Fruit fly (Drosophila melanogaster) whole organism, embryonic: ENCODE results near the gene gammaTub37C.

Experiments
- Bgb ChIP-seq: fragments of 200-800 bp; sonication (Bioruptor generic); IDR thresholded peaks from 2 replicates; pipeline ENCODE4 v1.3.6; 2022; ENCODE audit warnings: missing biosample characterization, missing genetic modification characterization; ENCODE audit not compliant: partially characterized antibody
- BtbVII ChIP-seq: fragments of 200-800 bp; sonication (Bioruptor generic); optimal IDR thresholded peaks from 3 replicates; lab custom pipeline; 2017; ENCODE audit warnings: missing biosample characterization, mild to moderate bottlenecking, missing genetic modification characterization
- CG10267 ChIP-seq: fragments of 200-800 bp; sonication (Bioruptor generic); optimal IDR thresholded peaks from 2 replicates; lab custom pipeline; 2018; ENCODE audit warnings: missing biosample characterization, mild to moderate bottlenecking, missing genetic modification characterization, moderate library complexity
- CG11093 ChIP-seq: fragments of 200-800 bp; sonication (Bioruptor generic); IDR thresholded peaks from 3 replicates; pipeline ENCODE4 v1.3.6; 2022; ENCODE audit warnings: missing biosample characterization, missing genetic modification characterization
- CG12391 ChIP-seq: fragments of 200-800 bp; sonication (Bioruptor generic); optimal IDR thresholded peaks from 3 replicates; lab custom pipeline; 2018; ENCODE audit warnings: missing biosample characterization, mild to moderate bottlenecking, missing genetic modification characterization, moderate library complexity
- CG15269 ChIP-seq: fragments of 200-800 bp; sonication (Bioruptor generic); optimal IDR thresholded peaks from 2 replicates; lab custom pipeline; 2018; ENCODE audit warnings: missing biosample characterization, mild to moderate bottlenecking, missing genetic modification characterization, moderate library complexity
- CG1647 ChIP-seq: fragments of 200-800 bp; sonication (Bioruptor generic); optimal IDR thresholded peaks from 3 replicates; lab custom pipeline; 2016; ENCODE audit warnings: missing biosample characterization, missing genetic modification characterization
- CG17361 ChIP-seq: fragments of 200-800 bp; sonication (Bioruptor generic); IDR thresholded peaks from 3 replicates; pipeline ENCODE4 v1.3.6; 2022; ENCODE audit warnings: missing biosample characterization, missing genetic modification characterization
- CG18262 ChIP-seq: fragments of 200-800 bp; optimal IDR thresholded peaks from 3 replicates; lab custom pipeline; 2019; ENCODE audit warnings: missing biosample characterization, mild to moderate bottlenecking, missing genetic modification characterization, moderate library complexity
- CG2712 ChIP-seq: fragments of 200-800 bp; optimal IDR thresholded peaks from 3 replicates; lab custom pipeline; 2019; ENCODE audit warnings: missing biosample characterization, mild to moderate bottlenecking, missing genetic modification characterization, moderate library complexity
- CG31441 ChIP-seq: fragments of 200-800 bp; sonication (Bioruptor generic); IDR thresholded peaks from 2 replicates; pipeline ENCODE4 v1.3.6; 2022; ENCODE audit warnings: missing biosample characterization, missing genetic modification characterization
- CG32772 ChIP-seq: fragments of 200-800 bp; sonication (Bioruptor generic); IDR thresholded peaks from 2 replicates; pipeline ENCODE4 v1.3.6; 2022; ENCODE audit warnings: missing biosample characterization, missing genetic modification characterization
- CG3281 ChIP-seq: fragments of 200-800 bp; sonication (Bioruptor generic); optimal IDR thresholded peaks from 3 replicates; lab custom pipeline; 2017; ENCODE audit warnings: missing biosample characterization, mild to moderate bottlenecking, missing genetic modification characterization
- CG7556 ChIP-seq: fragments of 200-800 bp; sonication (Bioruptor generic); optimal IDR thresholded peaks from 2 replicates; lab custom pipeline; 2017; ENCODE audit warnings: missing biosample characterization, mild to moderate bottlenecking, missing genetic modification characterization
- CG7839 ChIP-seq: fragments of 200-800 bp; sonication (Bioruptor generic); optimal IDR thresholded peaks from 3 replicates; lab custom pipeline; 2018; ENCODE audit warnings: missing biosample characterization, mild to moderate bottlenecking, missing genetic modification characterization, moderate library complexity
- CG8388 ChIP-seq: fragments of 200-800 bp; sonication (Bioruptor generic); optimal IDR thresholded peaks from 2 replicates; lab custom pipeline; 2019; ENCODE audit warnings: missing biosample characterization, mild to moderate bottlenecking, missing genetic modification characterization, moderate library complexity
- Fer1 ChIP-seq: fragments of 200-800 bp; sonication (Bioruptor generic); optimal IDR thresholded peaks from 2 replicates; lab custom pipeline; 2017; ENCODE audit warnings: missing biosample characterization, mild to moderate bottlenecking, missing genetic modification characterization
- Hr51 ChIP-seq, 2 experiments: fragments of 200-800 bp; sonication (Bioruptor generic); optimal IDR thresholded peaks; 2 replicates in 1 of 2; 3 replicates in 1 of 2; lab custom pipeline; 2016 to 2018; ENCODE audit warnings: missing biosample characterization in 2 of 2, missing genetic modification characterization in 2 of 2, mild to moderate bottlenecking in 1 of 2, moderate library complexity in 1 of 2
- Kr ChIP-seq: fragments of 200-800 bp; sonication (Bioruptor generic); optimal IDR thresholded peaks from 2 replicates; lab custom pipeline; 2017; ENCODE audit warnings: missing biosample characterization, mild to moderate bottlenecking, missing genetic modification characterization
- PHDP ChIP-seq: fragments of 200-800 bp; sonication (Bioruptor generic); optimal IDR thresholded peaks from 3 replicates; lab custom pipeline; 2018; ENCODE audit warnings: missing biosample characterization, mild to moderate bottlenecking, missing genetic modification characterization, moderate library complexity
- Tbp ChIP-seq: fragments of >200 bp; optimal IDR thresholded peaks from 2 replicates; lab custom pipeline; 2018; ENCODE audit warnings: missing biosample characterization, missing genetic modification characterization
- Xbp1 ChIP-seq: fragments of 200-800 bp; sonication (Bioruptor generic); optimal IDR thresholded peaks from 3 replicates; lab custom pipeline; 2016; ENCODE audit warnings: missing biosample characterization, mild to moderate bottlenecking, missing genetic modification characterization
- Xrp1 ChIP-seq: fragments of 200-800 bp; sonication (Bioruptor generic); IDR thresholded peaks from 2 replicates; pipeline ENCODE4 v1.3.6; 2022; ENCODE audit warnings: missing biosample characterization, missing genetic modification characterization
- abd-A ChIP-seq: fragments of 200-800 bp; sonication (Bioruptor generic); optimal IDR thresholded peaks from 3 replicates; lab custom pipeline; 2019; ENCODE audit warnings: missing biosample characterization, mild to moderate bottlenecking, missing genetic modification characterization, moderate library complexity
- bab2 ChIP-seq: fragments of 200-800 bp; sonication (Bioruptor generic); optimal IDR thresholded peaks from 2 replicates; lab custom pipeline; 2016; ENCODE audit warnings: missing biosample characterization, missing genetic modification characterization
- bbx ChIP-seq: fragments of 200-800 bp; sonication (Bioruptor generic); IDR thresholded peaks from 2 replicates; pipeline ENCODE4 v1.3.6; 2022; ENCODE audit warnings: missing biosample characterization, missing genetic modification characterization; ENCODE audit not compliant: partially characterized antibody
- cad ChIP-seq: fragments of >200 bp; optimal IDR thresholded peaks from 2 replicates; lab custom pipeline; 2017; ENCODE audit warnings: missing biosample characterization, missing genetic modification characterization
- cg ChIP-seq: fragments of 200-800 bp; sonication (Bioruptor generic); optimal IDR thresholded peaks from 3 replicates; lab custom pipeline; 2019; ENCODE audit warnings: missing biosample characterization, mild to moderate bottlenecking, missing genetic modification characterization, moderate library complexity
- dati ChIP-seq: fragments of 200-800 bp; sonication (Bioruptor generic); IDR thresholded peaks from 2 replicates; pipeline ENCODE4 v1.3.6; 2022; ENCODE audit warnings: missing biosample characterization, missing genetic modification characterization
- dpn ChIP-seq, 2 experiments: fragments of 200-800 bp; sonication (Bioruptor generic); optimal IDR thresholded peaks; 3 replicates each; lab custom pipeline; 2016; ENCODE audit warnings: missing biosample characterization in 2 of 2, missing genetic modification characterization in 2 of 2
- grau ChIP-seq: fragments of 200-800 bp; optimal IDR thresholded peaks from 3 replicates; lab custom pipeline; 2019; ENCODE audit warnings: missing biosample characterization, mild to moderate bottlenecking, missing genetic modification characterization, moderate library complexity
- her ChIP-seq: fragments of 200-800 bp; sonication (Bioruptor generic); optimal IDR thresholded peaks from 2 replicates; lab custom pipeline; 2016; ENCODE audit warnings: missing biosample characterization, missing genetic modification characterization
- ken ChIP-seq: fragments of 200-800 bp; sonication (Bioruptor generic); IDR thresholded peaks from 3 replicates; pipeline ENCODE4 v1.3.6; 2022; ENCODE audit warnings: missing biosample characterization, missing genetic modification characterization
- lov ChIP-seq, 2 experiments: fragments of 200-800 bp in 1 of 2; fragments of >200 bp in 1 of 2; sonication (Bioruptor generic) in 1 of 2; IDR thresholded peaks in 1 of 2; optimal IDR thresholded peaks in 1 of 2; 2 replicates in 1 of 2; 3 replicates in 1 of 2; pipeline versions ENCODE4 v1.3.6 to Lab custom; 2017 to 2022; ENCODE audit warnings: missing biosample characterization in 1 of 2, missing genetic modification characterization in 1 of 2
- nau ChIP-seq: fragments of 200-800 bp; sonication (Bioruptor generic); optimal IDR thresholded peaks from 3 replicates; lab custom pipeline; 2017; ENCODE audit warnings: missing biosample characterization, mild to moderate bottlenecking, missing genetic modification characterization, missing genetic modification reagents
- nerfin-1 ChIP-seq: fragments of 200-800 bp; sonication (Bioruptor generic); optimal IDR thresholded peaks from 3 replicates; lab custom pipeline; 2019; ENCODE audit warnings: missing biosample characterization, mild to moderate bottlenecking, missing genetic modification characterization, moderate library complexity
- odd ChIP-seq: fragments of 200-800 bp; sonication (Bioruptor generic); optimal IDR thresholded peaks from 2 replicates; lab custom pipeline; 2017; ENCODE audit warnings: missing biosample characterization, mild to moderate bottlenecking, missing genetic modification characterization
- onecut ChIP-seq: fragments of 200-800 bp; sonication (Bioruptor generic); IDR thresholded peaks from 2 replicates; pipeline ENCODE4 v1.3.6; 2022; ENCODE audit warnings: missing biosample characterization, missing genetic modification characterization
- pfk ChIP-seq: fragments of 200-800 bp; sonication (Bioruptor generic); optimal IDR thresholded peaks from 2 replicates; lab custom pipeline; 2018; ENCODE audit warnings: missing biosample characterization, mild to moderate bottlenecking, missing genetic modification characterization, moderate library complexity
- pros ChIP-seq: fragments of 200-800 bp; sonication (Bioruptor generic); optimal IDR thresholded peaks from 3 replicates; lab custom pipeline; 2019; ENCODE audit warnings: missing biosample characterization, mild to moderate bottlenecking, missing genetic modification characterization, moderate library complexity
- sc ChIP-seq, 3 experiments: fragments of >200 bp in 2 of 3; fragments of 200-800 bp in 1 of 3; sonication (Bioruptor generic) in 1 of 3; optimal IDR thresholded peaks; 2 replicates in 2 of 3; 3 replicates in 1 of 3; lab custom pipeline; 2017; ENCODE audit warnings: mild to moderate bottlenecking in 1 of 3, missing biosample characterization in 1 of 3, missing genetic modification characterization in 1 of 3, missing genetic modification reagents in 1 of 3
- schlank ChIP-seq: fragments of 200-800 bp; sonication (Bioruptor generic); optimal IDR thresholded peaks from 2 replicates; lab custom pipeline; 2018; ENCODE audit warnings: missing biosample characterization, mild to moderate bottlenecking, missing genetic modification characterization
- sob ChIP-seq: fragments of 200-800 bp; sonication (Bioruptor generic); IDR thresholded peaks from 2 replicates; pipeline ENCODE4 v1.3.6; 2022; ENCODE audit warnings: missing biosample characterization, missing genetic modification characterization
- unpg ChIP-seq: fragments of 200-800 bp; sonication (Bioruptor generic); optimal IDR thresholded peaks from 3 replicates; lab custom pipeline; 2018; ENCODE audit warnings: missing biosample characterization, mild to moderate bottlenecking, missing genetic modification characterization, moderate library complexity
- vvl ChIP-seq: fragments of 200-800 bp; sonication (Bioruptor generic); IDR thresholded peaks from 2 replicates; pipeline ENCODE4 v1.3.6; 2022; ENCODE audit warnings: missing biosample characterization, missing genetic modification characterization
- wor ChIP-seq: fragments of 200-800 bp; sonication (Bioruptor generic); IDR thresholded peaks from 2 replicates; pipeline ENCODE4 v1.3.6; 2022; ENCODE audit warnings: missing biosample characterization, missing genetic modification characterization

Gene gammaTub37C

DNA sequence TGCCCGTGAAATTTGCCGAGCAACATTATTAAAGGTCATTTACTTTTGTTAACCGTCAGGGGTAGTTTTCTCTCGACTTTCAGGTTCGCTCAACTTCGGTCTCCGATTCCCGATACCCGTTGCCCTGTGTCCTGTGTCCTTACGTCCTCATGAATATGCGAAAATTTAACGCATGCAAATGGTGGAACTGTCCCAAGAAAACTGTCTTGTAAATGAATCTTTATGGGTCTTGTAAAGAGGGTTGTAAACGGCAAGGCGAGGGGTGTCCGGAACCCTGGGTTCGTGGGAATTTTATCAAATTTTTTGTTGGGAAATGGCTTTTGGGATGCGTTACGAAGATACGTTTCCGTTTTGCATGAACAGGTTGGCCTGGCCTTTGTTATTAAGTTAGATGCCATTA lies 45.8 kb downstream of the gammaTub37C start (continued):
- TF ChIP-seq cg (GFP tag; lab: Kevin White, UChicago) (no peak), vvl (GFP tag; lab: Robert Waterston, UW) (peak; percentile 69), Kr (GFP tag; lab: Kevin White, UChicago) (no peak), bab2 (GFP tag; lab: Kevin White, UChicago) (no peak), nerfin-1 (tag; lab: Kevin White, UChicago) (peak; percentile 14), ken (no peak), Tbp (GFP tag; lab: Kevin White, UChicago) (no peak), CG1647 (no peak), abd-A (tag; lab: Kevin White, UChicago) (peak; percentile 50), Xbp1 (GFP tag; lab: Kevin White, UChicago) (no peak), schlank (tag; lab: Kevin White, UChicago) (no peak), sc (optimal IDR thresholded peaks at IDR 0.05; lab: Kevin White, UChicago) (no peak), sc (GFP tag; optimal IDR thresholded peaks at IDR 0.05; lab: Kevin White, UChicago) (no peak)

DNA sequence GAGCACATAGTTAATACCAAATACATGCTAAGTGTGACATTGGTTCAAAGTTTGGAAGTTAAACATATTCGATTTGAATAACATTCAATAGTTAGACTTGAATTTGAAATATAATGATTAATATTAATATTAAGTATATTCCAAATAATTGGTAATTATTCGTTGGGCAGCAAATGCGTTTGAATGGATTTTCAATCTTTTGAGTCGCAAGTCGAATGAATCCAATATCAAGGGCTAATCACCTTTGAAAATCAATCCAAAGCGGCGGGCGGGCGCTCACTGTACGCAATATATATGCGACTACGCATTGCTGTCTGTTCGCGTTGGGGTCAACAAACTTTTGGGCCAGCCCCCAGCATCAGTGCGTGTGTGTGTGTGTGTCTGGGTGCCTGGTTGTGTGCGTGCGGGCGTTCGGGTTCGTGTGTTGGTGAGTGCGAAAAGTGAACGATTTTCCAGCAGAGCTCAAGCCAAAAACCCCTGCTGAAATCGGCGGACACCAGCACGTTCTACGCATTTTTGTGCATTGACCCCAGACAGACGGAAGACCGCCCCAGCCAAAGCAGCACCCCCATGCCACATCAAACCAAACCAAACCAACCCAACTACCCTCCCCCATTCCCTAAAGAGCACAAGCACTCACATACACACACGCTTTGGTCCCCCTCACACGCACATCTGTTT lies 47.0 kb downstream of the gammaTub37C start:
- peak; percentile 48 for TF ChIP-seq onecut (GFP tag; lab: Robert Waterston, UW)
- TF ChIP-seq pfk (GFP tag; lab: Kevin White, UChicago), result peak; percentile 70
- no peak for TF ChIP-seq lov (optimal IDR thresholded peaks at IDR 0.05; lab: Kevin White, UChicago)
- TF ChIP-seq lov (GFP tag; IDR thresholded peaks at IDR 0.05; lab: Robert Waterston, UW), result peak; percentile 32; the same call in 1 of the 3 replicates
- TF ChIP-seq CG32772 (GFP tag; lab: Robert Waterston, UW), result no peak
- peak; percentile 10 for TF ChIP-seq odd (GFP tag; lab: Kevin White, UChicago)
- no peak for TF ChIP-seq dati (GFP tag; lab: Robert Waterston, UW)
- TF ChIP-seq CG2712 (tag; lab: Kevin White, UChicago), result peak; percentile 47
- peak; percentile 84 for TF ChIP-seq pros (GFP tag; lab: Kevin White, UChicago)
- peak; percentile 79 for TF ChIP-seq cg (GFP tag; lab: Kevin White, UChicago)
- TF ChIP-seq bbx (GFP tag; lab: Robert Waterston, UW), result peak; percentile 51; the same call in 1 of the 2 replicates
- peak; percentile 3 for TF ChIP-seq nau (GFP tag; lab: Kevin White, UChicago)
- TF ChIP-seq CG31441 (GFP tag; lab: Robert Waterston, UW), result peak; percentile 59
- TF ChIP-seq wor, result no peak
- peak; percentile 62 for TF ChIP-seq CG7556 (GFP tag; lab: Kevin White, UChicago)
- peak; percentile 32 for TF ChIP-seq Fer1
- TF ChIP-seq CG8388 (GFP tag; lab: Kevin White, UChicago), result peak; percentile 6
- peak; percentile 29 for TF ChIP-seq CG3281 (GFP tag; lab: Kevin White, UChicago)
- peak; percentile 19 for TF ChIP-seq CG15269 (tag; lab: Kevin White, UChicago)
- TF ChIP-seq Xrp1, result peak; percentile 19; the same call in 1 of the 2 replicates
- TF ChIP-seq unpg (GFP tag; lab: Kevin White, UChicago), result peak; percentile 23
- TF ChIP-seq PHDP (tag; lab: Kevin White, UChicago), result peak; percentile 2
- TF ChIP-seq BtbVII, result peak; percentile 17
- peak; percentile 38 for TF ChIP-seq CG7839 (tag; lab: Kevin White, UChicago)
- peak; percentile 23; the same call in 1 of the 2 replicates for TF ChIP-seq sob
- TF ChIP-seq CG10267, result peak; percentile 3
- peak; percentile 12 for TF ChIP-seq Xbp1 (GFP tag; lab: Kevin White, UChicago)
- no peak for TF ChIP-seq cad (GFP tag; lab: Kevin White, UChicago)
- no peak for TF ChIP-seq CG11093 (GFP tag; lab: Robert Waterston, UW)
- TF ChIP-seq Bgb (GFP tag; lab: Robert Waterston, UW), result no peak
- peak; percentile 81 for TF ChIP-seq grau (tag; lab: Kevin White, UChicago)
- peak; percentile 41; the same call in 1 of the 3 replicates for TF ChIP-seq CG17361 (GFP tag; lab: Robert Waterston, UW)
- no peak for TF ChIP-seq Tbp (GFP tag; lab: Kevin White, UChicago)
- no peak for TF ChIP-seq her (GFP tag; lab: Kevin White, UChicago)
- peak in 1 of 2 experiments; percentile 23 for TF ChIP-seq Hr51 (GFP tag; optimal IDR thresholded peaks at IDR 0.05; lab: Kevin White, UChicago)
- peak in 1 of 2 experiments; percentile 21 for TF ChIP-seq dpn (GFP tag; optimal IDR thresholded peaks at IDR 0.05; lab: Kevin White, UChicago)
- TF ChIP-seq CG18262 (tag; lab: Kevin White, UChicago), result peak; percentile 42
- TF ChIP-seq CG12391 (tag; lab: Kevin White, UChicago), result peak; percentile 20
